Fruit fly (Drosophila melanogaster) whole organism, embryonic: ENCODE data around the gene CG1024.

Experiments used
- Aef1 ChIP-seq: fragments of 200-800 bp; sonication (Bioruptor generic); IDR thresholded peaks from 3 replicates; pipeline ENCODE4 v1.3.6; 2022; ENCODE audit warnings: missing biosample characterization, missing genetic modification characterization
- Atf3 ChIP-seq: fragments of 200-800 bp; sonication (Bioruptor generic); optimal IDR thresholded peaks from 3 replicates; lab custom pipeline; 2016; ENCODE audit warnings: missing biosample characterization, missing genetic modification characterization
- BEAF-32 ChIP-seq: fragments of 200-800 bp; sonication (Bioruptor generic); optimal IDR thresholded peaks from 3 replicates; lab custom pipeline; 2017; ENCODE audit warnings: missing biosample characterization, missing genetic modification characterization, mild to moderate bottlenecking, moderate library complexity, missing genetic modification reagents
- BtbVII ChIP-seq: fragments of 200-800 bp; sonication (Bioruptor generic); optimal IDR thresholded peaks from 3 replicates; lab custom pipeline; 2017; ENCODE audit warnings: missing biosample characterization, mild to moderate bottlenecking, missing genetic modification characterization
- CG10959 ChIP-seq: fragments of 200-800 bp; sonication (Bioruptor generic); IDR thresholded peaks from 2 replicates; pipeline ENCODE4 v1.3.6; 2022; ENCODE audit warnings: missing biosample characterization, missing genetic modification characterization
- CG13894 ChIP-seq: fragments of 200-800 bp; sonication (Bioruptor generic); optimal IDR thresholded peaks from 3 replicates; lab custom pipeline; 2018; ENCODE audit warnings: missing biosample characterization, mild to moderate bottlenecking, missing genetic modification characterization, moderate library complexity
- CG14860 ChIP-seq: fragments of 200-800 bp; sonication (Bioruptor generic); IDR thresholded peaks from 3 replicates; pipeline ENCODE4 v1.3.6; 2022; ENCODE audit warnings: missing biosample characterization, missing genetic modification characterization; ENCODE audit not compliant: partially characterized antibody
- CG15269 ChIP-seq: fragments of 200-800 bp; sonication (Bioruptor generic); optimal IDR thresholded peaks from 2 replicates; lab custom pipeline; 2018; ENCODE audit warnings: missing biosample characterization, mild to moderate bottlenecking, missing genetic modification characterization, moderate library complexity
- CG16863 ChIP-seq: fragments of 200-800 bp; sonication (Bioruptor generic); optimal IDR thresholded peaks from 3 replicates; lab custom pipeline; 2016; ENCODE audit warnings: missing biosample characterization, missing genetic modification characterization
- CG17385 ChIP-seq: fragments of 200-800 bp; sonication (Bioruptor generic); optimal IDR thresholded peaks from 3 replicates; lab custom pipeline; 2018; ENCODE audit warnings: missing biosample characterization, mild to moderate bottlenecking, missing genetic modification characterization
- CG2889 ChIP-seq: fragments of 200-800 bp; sonication (Bioruptor generic); IDR thresholded peaks from 3 replicates; pipeline ENCODE4 v1.3.6; 2022; ENCODE audit warnings: missing biosample characterization, missing genetic modification characterization
- CG31441 ChIP-seq: fragments of 200-800 bp; sonication (Bioruptor generic); IDR thresholded peaks from 2 replicates; pipeline ENCODE4 v1.3.6; 2022; ENCODE audit warnings: missing biosample characterization, missing genetic modification characterization
- CG3407 ChIP-seq: fragments of 200-800 bp; sonication (Bioruptor generic); optimal IDR thresholded peaks from 2 replicates; lab custom pipeline; 2018; ENCODE audit warnings: missing biosample characterization, mild to moderate bottlenecking, missing genetic modification characterization
- CG4424 ChIP-seq: fragments of 200-800 bp; sonication (Bioruptor generic); optimal IDR thresholded peaks from 3 replicates; lab custom pipeline; 2016; ENCODE audit warnings: missing biosample characterization, missing genetic modification characterization
- CG4730 ChIP-seq: fragments of 200-800 bp; sonication (Bioruptor generic); IDR thresholded peaks from 2 replicates; pipeline ENCODE4 v1.3.6; 2022; ENCODE audit warnings: missing biosample characterization, missing genetic modification characterization
- CG6254 ChIP-seq: fragments of 200-800 bp; sonication (Bioruptor generic); optimal IDR thresholded peaks from 3 replicates; lab custom pipeline; 2017; ENCODE audit warnings: mild to moderate bottlenecking, missing biosample characterization, missing genetic modification reagents, missing genetic modification characterization
- CG6813 ChIP-seq: fragments of 200-800 bp; sonication (Bioruptor generic); optimal IDR thresholded peaks from 2 replicates; lab custom pipeline; 2017; ENCODE audit warnings: missing biosample characterization, missing genetic modification characterization, mild to moderate bottlenecking, moderate library complexity, missing genetic modification reagents
- CG7271 ChIP-seq: fragments of 200-800 bp; sonication (Bioruptor generic); optimal IDR thresholded peaks from 2 replicates; lab custom pipeline; 2018; ENCODE audit warnings: missing biosample characterization, mild to moderate bottlenecking, missing genetic modification characterization, moderate library complexity
- CG8089 ChIP-seq: fragments of 200-800 bp; sonication (Bioruptor generic); optimal IDR thresholded peaks from 3 replicates; lab custom pipeline; 2016; ENCODE audit warnings: missing biosample characterization, missing genetic modification characterization
- CG8281 ChIP-seq: fragments of 200-800 bp; sonication (Bioruptor generic); optimal IDR thresholded peaks from 2 replicates; lab custom pipeline; 2018; ENCODE audit warnings: missing biosample characterization, mild to moderate bottlenecking, missing genetic modification characterization, moderate library complexity
- CG8924 ChIP-seq: fragments of 200-800 bp; optimal IDR thresholded peaks from 3 replicates; lab custom pipeline; 2019; ENCODE audit warnings: missing biosample characterization, mild to moderate bottlenecking, missing genetic modification characterization, moderate library complexity
- D19B ChIP-seq: fragments of 200-800 bp; sonication (Bioruptor generic); optimal IDR thresholded peaks from 2 replicates; lab custom pipeline; 2017; ENCODE audit warnings: missing biosample characterization, mild to moderate bottlenecking, missing genetic modification characterization
- Doc3 ChIP-seq: fragments of 200-800 bp; sonication (Bioruptor generic); IDR thresholded peaks from 3 replicates; pipeline ENCODE4 v1.3.6; 2022; ENCODE audit warnings: missing biosample characterization, missing genetic modification characterization; ENCODE audit not compliant: partially characterized antibody
- Drgx ChIP-seq: fragments of 200-800 bp; sonication (Bioruptor generic); IDR thresholded peaks from 2 replicates; pipeline ENCODE4 v1.3.6; 2022; ENCODE audit warnings: missing biosample characterization, missing genetic modification characterization
- Eip74EF ChIP-seq, 2 experiments: fragments of 200-800 bp in 1 of 2; fragments of >200 bp in 1 of 2; sonication (Bioruptor generic) in 1 of 2; optimal IDR thresholded peaks; 2 replicates each; lab custom pipeline; 2017 to 2019; ENCODE audit warnings: missing biosample characterization in 2 of 2, missing genetic modification characterization in 2 of 2, mild to moderate bottlenecking in 1 of 2, moderate library complexity in 1 of 2
- Lim3 ChIP-seq: fragments of 200-800 bp; sonication (Bioruptor generic); IDR thresholded peaks from 2 replicates; pipeline ENCODE4 v1.3.6; 2022; ENCODE audit warnings: missing biosample characterization, missing genetic modification characterization
- Med ChIP-seq: fragments of 200-800 bp; sonication (Bioruptor generic); peaks from one replicate; lab custom pipeline; 2016; ENCODE audit warnings: missing biosample characterization, missing genetic modification characterization, mild to moderate bottlenecking, inconsistent platforms, moderate library complexity
- Nf-YB ChIP-seq: fragments of 200-800 bp; sonication (Bioruptor generic); optimal IDR thresholded peaks from 3 replicates; lab custom pipeline; 2019; ENCODE audit warnings: missing biosample characterization, mild to moderate bottlenecking, missing genetic modification characterization, moderate library complexity
- NfI ChIP-seq: fragments of 200-800 bp; sonication (Bioruptor generic); optimal IDR thresholded peaks from 3 replicates; lab custom pipeline; 2018; ENCODE audit warnings: missing biosample characterization, mild to moderate bottlenecking, missing genetic modification characterization, moderate library complexity
- Sry-β ChIP-seq: fragments of 200-800 bp; sonication (Bioruptor generic); optimal IDR thresholded peaks from 2 replicates; lab custom pipeline; 2018; ENCODE audit warnings: missing biosample characterization, mild to moderate bottlenecking, missing genetic modification characterization, moderate library complexity
- abd-A ChIP-seq: fragments of 200-800 bp; sonication (Bioruptor generic); optimal IDR thresholded peaks from 3 replicates; lab custom pipeline; 2019; ENCODE audit warnings: missing biosample characterization, mild to moderate bottlenecking, missing genetic modification characterization, moderate library complexity
- chn ChIP-seq: fragments of 200-800 bp; sonication (Bioruptor generic); optimal IDR thresholded peaks from 2 replicates; lab custom pipeline; 2016; ENCODE audit warnings: missing biosample characterization, missing genetic modification characterization
- ci ChIP-seq: fragments of 200-800 bp; sonication (Bioruptor generic); IDR thresholded peaks from 3 replicates; pipeline ENCODE4 v1.3.6; 2022; ENCODE audit warnings: missing biosample characterization, missing genetic modification characterization
- croc ChIP-seq: fragments of 200-800 bp; sonication (Bioruptor generic); conservative IDR thresholded peaks from 3 replicates; pipeline ENCODE4 v1.3.6; 2022; ENCODE audit warnings: missing biosample characterization, missing genetic modification characterization
- crp ChIP-seq, 2 experiments: fragments of 200-800 bp; sonication (Bioruptor generic); optimal IDR thresholded peaks; 2 replicates in 1 of 2; 3 replicates in 1 of 2; lab custom pipeline; 2017; ENCODE audit warnings: missing biosample characterization in 2 of 2, missing genetic modification characterization in 2 of 2, mild to moderate bottlenecking in 1 of 2, moderate library complexity in 1 of 2
- fu2 ChIP-seq: fragments of 200-800 bp; sonication (Bioruptor generic); optimal IDR thresholded peaks from 2 replicates; lab custom pipeline; 2016; ENCODE audit warnings: missing biosample characterization, missing genetic modification characterization
- hb ChIP-seq: fragments of 200-800 bp; sonication (Bioruptor generic); IDR thresholded peaks from 3 replicates; pipeline ENCODE4 v1.3.6; 2022; ENCODE audit warnings: missing biosample characterization, missing genetic modification characterization; ENCODE audit not compliant: partially characterized antibody
- lola ChIP-seq, 3 experiments: fragments of >200 bp in 2 of 3; fragments of 200-800 bp in 1 of 3; sonication (Bioruptor generic) in 1 of 3; optimal IDR thresholded peaks; 2 replicates each; lab custom pipeline; 2017 to 2019; ENCODE audit warnings: missing biosample characterization in 3 of 3, missing genetic modification characterization in 3 of 3, mild to moderate bottlenecking in 1 of 3, moderate library complexity in 1 of 3
- mld ChIP-seq: fragments of 200-800 bp; sonication (Bioruptor generic); IDR thresholded peaks from 3 replicates; pipeline ENCODE4 v1.3.6; 2022; ENCODE audit warnings: missing biosample characterization, missing genetic modification characterization; ENCODE audit not compliant: partially characterized antibody
- odd ChIP-seq: fragments of 200-800 bp; sonication (Bioruptor generic); optimal IDR thresholded peaks from 2 replicates; lab custom pipeline; 2017; ENCODE audit warnings: missing biosample characterization, mild to moderate bottlenecking, missing genetic modification characterization
- pho ChIP-seq: fragments of 200-800 bp; sonication (Bioruptor generic); optimal IDR thresholded peaks from 2 replicates; lab custom pipeline; 2016; ENCODE audit warnings: missing biosample characterization, missing genetic modification characterization
- pum ChIP-seq: fragments of 200-800 bp; sonication (Bioruptor generic); optimal IDR thresholded peaks from 2 replicates; lab custom pipeline; 2016; ENCODE audit warnings: missing biosample characterization, missing genetic modification characterization
- row ChIP-seq: fragments of 200-800 bp; sonication (Bioruptor generic); IDR thresholded peaks from 3 replicates; pipeline ENCODE4 v1.3.6; 2022; ENCODE audit warnings: missing biosample characterization, missing genetic modification characterization
- sisA ChIP-seq: fragments of 200-800 bp; sonication (Bioruptor generic); IDR thresholded peaks from 2 replicates; pipeline ENCODE4 v1.3.6; 2022; ENCODE audit warnings: missing biosample characterization, missing genetic modification characterization
- tap ChIP-seq: fragments of 200-800 bp; optimal IDR thresholded peaks from 3 replicates; lab custom pipeline; 2019; ENCODE audit warnings: missing biosample characterization, mild to moderate bottlenecking, missing genetic modification characterization, moderate library complexity
- tup ChIP-seq: fragments of 200-800 bp; sonication (Bioruptor generic); optimal IDR thresholded peaks from 2 replicates; lab custom pipeline; 2016; ENCODE audit warnings: missing biosample characterization, mild to moderate bottlenecking, missing genetic modification characterization, moderate library complexity
- usp ChIP-seq: fragments of >200 bp; optimal IDR thresholded peaks from 2 replicates; lab custom pipeline; 2017; ENCODE audit warnings: missing biosample characterization, missing genetic modification characterization
- vnd ChIP-seq: fragments of 200-800 bp; sonication (Bioruptor generic); IDR thresholded peaks from 3 replicates; pipeline ENCODE4 v1.3.6; 2022; ENCODE audit warnings: missing biosample characterization, missing genetic modification characterization; ENCODE audit not compliant: partially characterized antibody
- wek ChIP-seq: fragments of 200-800 bp; sonication (Bioruptor generic); optimal IDR thresholded peaks from 3 replicates; lab custom pipeline; 2018; ENCODE audit warnings: missing biosample characterization, mild to moderate bottlenecking, missing genetic modification characterization, moderate library complexity

The CG1024 gene

DNA sequence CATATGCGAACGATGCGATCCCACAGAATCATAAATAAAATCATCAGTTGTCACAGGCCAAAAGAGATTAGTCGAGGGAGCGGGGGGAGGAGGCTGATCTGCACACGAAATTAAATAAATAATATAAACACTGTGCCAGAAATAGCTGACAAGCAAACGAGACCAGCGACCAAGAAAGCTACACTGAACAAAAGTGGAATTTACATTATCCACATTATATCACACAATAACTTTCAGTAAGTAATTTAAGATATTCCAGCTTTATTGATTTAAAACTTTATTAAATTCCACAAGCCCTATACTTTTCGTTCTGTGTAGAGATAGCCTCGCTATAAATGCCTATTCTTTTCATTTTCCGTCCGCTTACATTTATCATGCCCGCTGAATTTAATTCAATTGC lies 24.0 kb upstream of the CG1024 start (continued):
- peak; percentile 90 for TF ChIP-seq row (GFP tag; lab: Robert Waterston, UW)
- TF ChIP-seq CG8924 = peak; percentile 83
- TF ChIP-seq D19B (GFP tag; lab: Kevin White, UChicago) = peak; percentile 60
- no peak for TF ChIP-seq hb (GFP tag; lab: Robert Waterston, UW)
- TF ChIP-seq CG31441 (GFP tag; lab: Robert Waterston, UW) = peak; percentile 85
- peak; percentile 50 for TF ChIP-seq tup (GFP tag; lab: Kevin White, UChicago)
- TF ChIP-seq BEAF-32 (GFP tag; lab: Kevin White, UChicago) = no peak
- peak; percentile 48 for TF ChIP-seq CG8089 (GFP tag; lab: Kevin White, UChicago)
- TF ChIP-seq Atf3 (GFP tag; lab: Kevin White, UChicago) = peak; percentile 56
- TF ChIP-seq CG3407 (GFP tag; lab: Kevin White, UChicago) = peak; percentile 75
- TF ChIP-seq Doc3 = no peak
- TF ChIP-seq ci (GFP tag; lab: Robert Waterston, UW) = peak; percentile 93
- TF ChIP-seq Lim3 (GFP tag; lab: Robert Waterston, UW) = 0 out of 2 replicates have a peak, but pooled peaks have one; percentile 24
- peak; percentile 66 for TF ChIP-seq pum (GFP tag; lab: Kevin White, UChicago)
- no peak for TF ChIP-seq pho (GFP tag; lab: Kevin White, UChicago)
- peak; percentile 74 for TF ChIP-seq CG6813 (GFP tag; lab: Kevin White, UChicago)
- peak; percentile 89 for TF ChIP-seq Drgx (GFP tag; lab: Robert Waterston, UW)
- TF ChIP-seq CG4730 = peak; percentile 80; the same call in 1 of the 2 replicates
- peak; percentile 46 for TF ChIP-seq Nf-YB
- TF ChIP-seq Med (GFP tag; lab: Kevin White, UChicago) = peak; percentile 95
- peak in 1 of 3 experiments; percentile 60 for TF ChIP-seq lola (GFP tag; optimal IDR thresholded peaks at IDR 0.05; lab: Kevin White, UChicago)
- peak; percentile 88 for TF ChIP-seq CG15269 (tag; lab: Kevin White, UChicago)
- peak; percentile 42 for TF ChIP-seq fu2 (GFP tag; lab: Kevin White, UChicago)
- TF ChIP-seq CG8281 (tag; lab: Kevin White, UChicago) = peak; percentile 24
- peak; percentile 89 for TF ChIP-seq sisA (GFP tag; lab: Robert Waterston, UW)
- TF ChIP-seq odd (GFP tag; lab: Kevin White, UChicago) = peak; percentile 72
- TF ChIP-seq usp = no peak
- TF ChIP-seq Aef1 (GFP tag; lab: Robert Waterston, UW) = peak; percentile 83
- peak; percentile 27 for TF ChIP-seq wek (GFP tag; lab: Kevin White, UChicago)
- peak; percentile 79 for TF ChIP-seq CG17385 (GFP tag; lab: Kevin White, UChicago)
- TF ChIP-seq Sry-β (GFP tag; lab: Kevin White, UChicago) = no peak
- no peak for TF ChIP-seq CG7271 (tag; lab: Kevin White, UChicago)
- TF ChIP-seq CG14860 (GFP tag; lab: Robert Waterston, UW) = no peak
- peak; percentile 68 for TF ChIP-seq croc (GFP tag; lab: Robert Waterston, UW)
- peak; percentile 51 for TF ChIP-seq BtbVII (GFP tag; lab: Kevin White, UChicago)
- no peak for TF ChIP-seq vnd (GFP tag; lab: Robert Waterston, UW)
- no peak for TF ChIP-seq CG13894 (tag; lab: Kevin White, UChicago)
- peak; percentile 84 for TF ChIP-seq CG4424
- TF ChIP-seq mld = no peak
- peak; percentile 73; the same call in 2 of the 3 replicates for TF ChIP-seq CG2889 (GFP tag; lab: Robert Waterston, UW)
- peak; percentile 69 for TF ChIP-seq CG16863
- peak; percentile 73 for TF ChIP-seq CG6254 (GFP tag; lab: Kevin White, UChicago)
- TF ChIP-seq NfI (GFP tag; lab: Kevin White, UChicago) = peak; percentile 64
- no peak for TF ChIP-seq abd-A (tag; lab: Kevin White, UChicago)
- TF ChIP-seq tap (tag; lab: Kevin White, UChicago) = peak; percentile 70
- peak; percentile 66 for TF ChIP-seq chn (GFP tag; lab: Kevin White, UChicago)
- no peak; the same call in 1 of the 2 replicates for TF ChIP-seq CG10959
- TF ChIP-seq crp (GFP tag; optimal IDR thresholded peaks at IDR 0.05; lab: Kevin White, UChicago) = peak in 1 of 2 experiments; percentile 3
- peak in 1 of 2 experiments; percentile 46 for TF ChIP-seq Eip74EF (GFP tag; optimal IDR thresholded peaks at IDR 0.05; lab: Kevin White, UChicago)
